Fruit fly (Drosophila melanogaster): ENCODE data around the gene CG10428.

DNA sequence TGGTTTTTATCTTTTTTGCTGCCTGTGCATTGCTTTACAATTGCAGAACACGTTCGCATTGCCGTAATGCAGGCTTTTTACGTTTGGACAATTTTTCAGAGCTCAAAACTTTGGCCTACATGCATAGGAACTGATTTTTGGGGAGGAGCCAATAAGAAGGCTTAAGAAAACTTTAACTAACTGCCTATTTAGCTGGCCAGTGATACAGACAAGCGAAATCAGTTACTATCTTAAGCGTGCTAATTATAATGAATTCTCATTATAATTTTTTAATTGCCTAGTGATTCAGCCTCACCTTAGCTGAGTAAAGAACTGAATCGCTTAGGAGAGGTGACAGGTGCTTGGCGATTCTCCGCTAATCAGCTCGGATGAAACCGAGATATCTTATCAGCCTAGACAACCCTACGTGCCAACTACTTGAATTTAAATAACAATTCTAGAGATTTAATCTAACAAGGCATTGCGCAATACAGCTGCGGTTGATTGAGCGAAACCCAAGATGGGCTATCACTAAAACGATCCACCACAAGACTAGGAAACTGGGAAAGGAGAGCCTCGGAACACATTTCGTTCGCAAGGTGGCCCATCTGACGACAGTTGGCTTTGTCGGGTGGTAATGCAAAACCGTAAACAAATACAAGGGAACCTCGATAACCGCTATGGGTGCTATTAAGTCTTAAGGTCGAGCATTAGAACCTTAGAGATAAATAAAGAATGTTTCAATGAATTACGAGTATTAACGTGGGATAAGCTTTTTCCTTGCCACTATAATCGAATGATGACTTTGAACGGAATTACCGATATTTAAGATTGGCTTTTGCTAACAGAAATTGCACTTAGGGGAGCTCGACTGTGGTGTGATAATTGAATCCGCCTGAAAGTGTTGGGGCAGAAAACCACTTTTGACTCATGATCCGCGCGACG lies 36.8 kb downstream of the CG10428 start:
- TF ChIP-seq insv (optimal IDR thresholded peaks at IDR 0.05) = no peak
- no peak for TF ChIP-seq psq (optimal IDR thresholded peaks at IDR 0.05)
- TF ChIP-seq Sin3A (optimal IDR thresholded peaks at IDR 0.05) = no peak
- TF ChIP-seq Myc (optimal IDR thresholded peaks at IDR 0.05) = no peak
- TF ChIP-seq h (optimal IDR thresholded peaks at IDR 0.05) = no peak
- no peak for TF ChIP-seq ttk (optimal IDR thresholded peaks at IDR 0.05)
